Worm (Caenorhabditis elegans) whole organism, L2 larva: ENCODE data around the gene F18H3.4.

Source experiments
- R02D3.7 ChIP-seq: fragments of 150-350 bp; optimal IDR thresholded peaks from 2 replicates; lab custom pipeline; 2014; ENCODE audit warnings: missing biosample characterization, missing genetic modification characterization
- mbf-1 ChIP-seq: sonication (generic microtip); optimal IDR thresholded peaks from 2 replicates; lab custom pipeline; 2017; ENCODE audit warnings: missing biosample characterization, missing genetic modification characterization

DNA sequence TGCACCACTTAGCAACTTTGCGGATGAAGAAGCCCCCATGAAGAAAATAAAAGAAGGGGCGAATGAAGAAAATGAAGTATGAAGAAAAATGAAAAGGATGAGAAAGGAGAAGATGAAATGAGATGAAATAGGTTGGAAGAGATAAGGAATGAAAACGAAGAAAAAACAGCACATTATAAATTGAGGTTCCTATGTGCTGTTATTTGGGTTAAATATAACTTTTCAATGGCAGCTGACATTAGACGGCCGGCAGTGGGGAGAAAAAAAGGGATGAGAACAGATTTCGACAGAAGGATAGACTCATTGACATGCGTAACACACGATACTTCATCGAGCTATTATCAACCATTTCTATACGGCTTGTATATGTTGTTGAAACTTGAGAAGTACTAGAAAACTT, 33.1 kb downstream of the F18H3.4 start:
- TF ChIP-seq R02D3.7 (tag; lab: Kevin White, UChicago) (no peak), mbf-1 (tag; lab: Kevin White, UChicago) (no peak)
